Worm (Caenorhabditis elegans): Measurements from ENCODE around the gene C10C5.7.

The C10C5.7 gene

DNA sequence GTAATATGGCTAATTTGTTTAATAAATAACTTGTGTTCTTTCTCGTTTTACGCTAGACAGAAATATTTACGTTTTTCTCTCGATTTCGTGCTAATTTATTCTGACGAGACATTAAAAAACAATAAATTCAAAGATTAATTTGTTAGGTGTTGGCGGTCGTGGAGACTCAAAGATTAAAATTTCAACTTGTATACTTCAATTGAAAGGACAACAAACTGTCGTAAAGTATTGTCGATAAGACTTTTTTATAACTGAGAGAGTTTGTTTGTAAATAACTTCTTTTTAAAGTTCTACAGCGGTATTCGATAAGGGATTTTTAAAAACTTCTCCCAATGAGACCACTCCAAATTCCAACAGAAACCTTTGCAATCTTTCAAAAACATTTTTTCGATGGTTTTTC lies 31.2 kb upstream of the C10C5.7 start:
- TF ChIP-seq hmbx-1 (tag; optimal IDR thresholded peaks at IDR 0.05) (no peak), ets-7 (tag; optimal IDR thresholded peaks at IDR 0.05) (no peak), ceh-36 (tag; optimal IDR thresholded peaks at IDR 0.05) (no peak), flt-1 (GFP tag; IDR thresholded peaks at IDR 0.05) (no peak), aly-1 (tag; optimal IDR thresholded peaks at IDR 0.05) (no peak), B0310.2 (tag; optimal IDR thresholded peaks at IDR 0.05) (no peak), tra-4 (tag; optimal IDR thresholded peaks at IDR 0.05) (no peak), tbx-11 (GFP tag; IDR thresholded peaks at IDR 0.05) (no peak), sea-1 (GFP tag; conservative IDR thresholded peaks at IDR 0.05) (no peak), hmg-4 (GFP tag; optimal IDR thresholded peaks at IDR 0.05) (no peak), hnd-1 (tag; optimal IDR thresholded peaks at IDR 0.05) (no peak), F13C5.2 (tag; optimal IDR thresholded peaks at IDR 0.05) (no peak), ama-1 (optimal IDR thresholded peaks at IDR 0.05) (no peak), pes-1 (GFP tag; IDR thresholded peaks at IDR 0.05) (no peak), tbx-37 (GFP tag; conservative IDR thresholded peaks at IDR 0.05) (no peak)

ce11 chrIV:9366411-9366810 lies 18.5 kb upstream of the C10C5.7 start, which contains the start of gene pezo-1:
Gene pezo-1, minus strand, starts transcription at chrIV:9366511.
- TF ChIP-seq ets-7 (tag; optimal IDR thresholded peaks at IDR 0.05) (no peak), tra-4 (tag; optimal IDR thresholded peaks at IDR 0.05) (no peak), hmg-4 (GFP tag; optimal IDR thresholded peaks at IDR 0.05) (no peak), aly-1 (tag; optimal IDR thresholded peaks at IDR 0.05) (no peak), tbx-11 (GFP tag; IDR thresholded peaks at IDR 0.05) (no peak), pes-1 (GFP tag; IDR thresholded peaks at IDR 0.05) (no peak), scrt-1 (GFP tag; IDR thresholded peaks at IDR 0.05) (no peak), sea-1 (GFP tag; conservative IDR thresholded peaks at IDR 0.05) (no peak), B0310.2 (tag; optimal IDR thresholded peaks at IDR 0.05) (no peak), tbx-37 (GFP tag; conservative IDR thresholded peaks at IDR 0.05) (no peak), ama-1 (optimal IDR thresholded peaks at IDR 0.05) (no peak), hmbx-1 (tag; optimal IDR thresholded peaks at IDR 0.05) (no peak), flt-1 (GFP tag; IDR thresholded peaks at IDR 0.05) (no peak)

- TF ChIP-seq scrt-1 (GFP tag; IDR thresholded peaks at IDR 0.05) (no peak), hmbx-1 (tag; optimal IDR thresholded peaks at IDR 0.05) (no peak), hmg-4 (GFP tag; optimal IDR thresholded peaks at IDR 0.05) (no peak), tbx-11 (GFP tag; IDR thresholded peaks at IDR 0.05) (no peak), hnd-1 (tag; optimal IDR thresholded peaks at IDR 0.05) (no peak), tra-4 (tag; optimal IDR thresholded peaks at IDR 0.05) (no peak), sea-1 (GFP tag; conservative IDR thresholded peaks at IDR 0.05) (no peak), B0310.2 (tag; optimal IDR thresholded peaks at IDR 0.05) (no peak), tbx-37 (GFP tag; conservative IDR thresholded peaks at IDR 0.05) (no peak), F13C5.2 (tag; optimal IDR thresholded peaks at IDR 0.05) (no peak), ceh-13 (GFP tag; optimal IDR thresholded peaks at IDR 0.05) (no peak), ceh-36 (tag; optimal IDR thresholded peaks at IDR 0.05) (no peak), pes-1 (GFP tag; IDR thresholded peaks at IDR 0.05) (no peak)
Measured at ce11 chrIV:9367852-9368627, 16.9 kb upstream of the C10C5.7 start.

ce11 chrIV:9371126-9371525 lies 13.8 kb upstream of the C10C5.7 start, which contains the start of gene fbxc-58:
Gene fbxc-58, plus strand, starts transcription at chrIV:9371508.
- TF ChIP-seq B0310.2 (tag; optimal IDR thresholded peaks at IDR 0.05) (no peak), hmg-4 (GFP tag; optimal IDR thresholded peaks at IDR 0.05) (no peak), sea-1 (GFP tag; conservative IDR thresholded peaks at IDR 0.05) (no peak)

DNA sequence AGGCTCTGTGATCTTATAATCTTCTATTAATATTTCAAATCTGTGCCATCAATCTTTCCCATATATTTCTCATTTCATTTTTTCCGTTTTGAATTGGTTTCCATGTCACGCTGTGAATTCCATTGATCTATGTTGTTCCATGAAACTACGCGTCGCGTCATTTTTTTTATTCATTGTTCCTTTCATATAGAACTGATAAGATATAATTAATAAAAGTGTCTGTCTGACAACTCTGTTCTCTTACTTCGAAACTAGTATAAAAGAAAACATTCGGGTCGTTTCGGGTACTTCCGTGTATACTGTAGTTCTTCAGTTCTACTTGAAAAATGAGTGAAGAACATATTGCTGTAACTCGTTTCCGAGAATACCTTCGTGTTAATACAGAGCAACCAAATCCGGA lies 10.4 kb upstream of the C10C5.7 start, which contains the start of gene C10C5.3:
Gene C10C5.3, plus strand, starts transcription at position 301 of the 400 bp plus-strand sequence.
- TF ChIP-seq ceh-36 (tag; optimal IDR thresholded peaks at IDR 0.05) (no peak), ama-1 (optimal IDR thresholded peaks at IDR 0.05) (no peak), scrt-1 (GFP tag; IDR thresholded peaks at IDR 0.05) (no peak), ceh-13 (GFP tag; optimal IDR thresholded peaks at IDR 0.05) (no peak), tra-4 (tag; optimal IDR thresholded peaks at IDR 0.05) (no peak), F13C5.2 (tag; optimal IDR thresholded peaks at IDR 0.05) (no peak), ets-7 (tag; optimal IDR thresholded peaks at IDR 0.05) (no peak), hmg-4 (GFP tag; optimal IDR thresholded peaks at IDR 0.05) (no peak), hnd-1 (tag; optimal IDR thresholded peaks at IDR 0.05) (no peak), aly-1 (tag; optimal IDR thresholded peaks at IDR 0.05) (no peak), hmbx-1 (tag; optimal IDR thresholded peaks at IDR 0.05) (no peak)

ce11 chrIV:9376550-9376949 lies 8.4 kb upstream of the C10C5.7 start:
- TF ChIP-seq F13C5.2 (tag; optimal IDR thresholded peaks at IDR 0.05) (no peak), pes-1 (GFP tag; IDR thresholded peaks at IDR 0.05) (no peak), scrt-1 (GFP tag; IDR thresholded peaks at IDR 0.05) (no peak), hnd-1 (tag; optimal IDR thresholded peaks at IDR 0.05) (no peak), ceh-13 (GFP tag; optimal IDR thresholded peaks at IDR 0.05) (no peak), ama-1 (optimal IDR thresholded peaks at IDR 0.05) (no peak), hmbx-1 (tag; optimal IDR thresholded peaks at IDR 0.05) (no peak), flt-1 (GFP tag; IDR thresholded peaks at IDR 0.05) (no peak), tbx-11 (GFP tag; IDR thresholded peaks at IDR 0.05) (no peak), tbx-37 (GFP tag; conservative IDR thresholded peaks at IDR 0.05) (no peak), ets-7 (tag; optimal IDR thresholded peaks at IDR 0.05) (no peak), aly-1 (tag; optimal IDR thresholded peaks at IDR 0.05) (no peak), hmg-4 (GFP tag; optimal IDR thresholded peaks at IDR 0.05) (no peak)

ce11 chrIV:9378272-9378671 lies 6.7 kb upstream of the C10C5.7 start, which contains the start of gene C10C5.4:
Gene C10C5.4, plus strand, starts transcription at chrIV:9378552.
- TF ChIP-seq hmg-4 (GFP tag; optimal IDR thresholded peaks at IDR 0.05) (no peak), hmbx-1 (tag; optimal IDR thresholded peaks at IDR 0.05) (no peak), B0310.2 (tag; optimal IDR thresholded peaks at IDR 0.05) (no peak), hnd-1 (tag; optimal IDR thresholded peaks at IDR 0.05) (no peak), ceh-36 (tag; optimal IDR thresholded peaks at IDR 0.05) (no peak), F13C5.2 (tag; optimal IDR thresholded peaks at IDR 0.05) (no peak), ceh-13 (GFP tag; optimal IDR thresholded peaks at IDR 0.05) (no peak), tra-4 (tag; optimal IDR thresholded peaks at IDR 0.05) (no peak), tbx-11 (GFP tag; IDR thresholded peaks at IDR 0.05) (no peak), scrt-1 (GFP tag; IDR thresholded peaks at IDR 0.05) (no peak), flt-1 (GFP tag; IDR thresholded peaks at IDR 0.05) (no peak), aly-1 (tag; optimal IDR thresholded peaks at IDR 0.05) (no peak), tbx-37 (GFP tag; conservative IDR thresholded peaks at IDR 0.05) (no peak)
